Worm (Caenorhabditis elegans): ENCODE data around the gene R53.4.

- no peak for TF ChIP-seq nhr-11 (tag; optimal IDR thresholded peaks at IDR 0.05)
- no peak for TF ChIP-seq lin-39 (tag; optimal IDR thresholded peaks at IDR 0.05)
- no peak for TF ChIP-seq ZK546.5 (tag; optimal IDR thresholded peaks at IDR 0.05)
- TF ChIP-seq ceh-28 (tag; optimal IDR thresholded peaks at IDR 0.05), result no peak
- no peak for TF ChIP-seq egl-5 (tag; optimal IDR thresholded peaks at IDR 0.05)
- TF ChIP-seq elt-1 (tag; optimal IDR thresholded peaks at IDR 0.05), result no peak
Observed at ce11 chrII:9989533-9989932, 21.7 kb upstream of the R53.4 start.

All from whole organism, L3 larva.